Fruit fly (Drosophila melanogaster): ENCODE data around the gene Ccdc56.

DNA sequence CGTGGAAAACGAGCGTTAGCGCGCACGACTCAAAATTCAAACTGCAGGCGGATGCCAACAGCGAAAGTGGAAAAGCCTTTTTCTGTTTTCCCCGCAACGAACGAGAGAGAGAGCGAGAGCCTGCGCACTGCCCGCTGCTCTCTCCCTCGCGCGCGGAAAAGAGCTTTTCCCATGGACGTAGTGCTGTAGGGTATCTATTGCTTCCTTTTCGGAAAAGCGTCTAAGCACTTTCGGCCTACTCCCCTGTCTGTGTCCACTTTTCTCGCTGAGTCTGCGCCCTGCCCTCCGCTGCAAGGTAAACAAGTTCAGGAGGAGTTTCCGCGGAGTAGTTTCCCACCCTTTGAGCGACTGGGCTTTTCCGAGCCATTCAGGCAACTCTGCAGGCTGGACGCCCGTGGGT is 28.5 kb upstream of the Ccdc56 start, which contains the start of gene CG32085:
- TF ChIP-seq lola (GFP tag; optimal IDR thresholded peaks at IDR 0.05): no peak
- TF ChIP-seq br (GFP tag; optimal IDR thresholded peaks at IDR 0.05): no peak
- no peak for TF ChIP-seq Rel (GFP tag; optimal IDR thresholded peaks at IDR 0.05)
- TF ChIP-seq Rel (tag; optimal IDR thresholded peaks at IDR 0.05): no peak
- TF ChIP-seq fru (GFP tag; optimal IDR thresholded peaks at IDR 0.05): peak; percentile 11
- no peak for TF ChIP-seq Myc (optimal IDR thresholded peaks at IDR 0.05)
- TF ChIP-seq usp (GFP tag; optimal IDR thresholded peaks at IDR 0.05): no peak

All from whole organism, wandering third instar larva.